Worm (Caenorhabditis elegans) whole organism, late embryonic: Measurements from ENCODE around the gene F28C6.10.

Experiments used
- ama-1 ChIP-seq: fragments of 150-350 bp; optimal IDR thresholded peaks from 2 replicates; lab custom pipeline; 2014
- ceh-9 ChIP-seq: sonication (generic microtip); optimal IDR thresholded peaks from 2 replicates; lab custom pipeline; 2016; ENCODE audit warnings: mild to moderate bottlenecking, missing genetic modification characterization, inconsistent platforms, missing compliant biosample characterization
- nhr-11 ChIP-seq: fragments of 150-350 bp; optimal IDR thresholded peaks from 2 replicates; lab custom pipeline; 2014; ENCODE audit warnings: missing biosample characterization, missing genetic modification characterization
- unc-55 ChIP-seq: sonication (generic microtip); optimal IDR thresholded peaks from 2 replicates; lab custom pipeline; 2017; ENCODE audit warnings: missing biosample characterization, missing genetic modification reagents, missing genetic modification characterization
- unc-86 ChIP-seq: sonication (generic microtip); optimal IDR thresholded peaks from 2 replicates; lab custom pipeline; 2016; ENCODE audit warnings: missing genetic modification characterization, missing compliant biosample characterization

- TF ChIP-seq unc-55: no peak
- TF ChIP-seq ama-1: no peak
- no peak for TF ChIP-seq nhr-11 (tag; lab: Kevin White, UChicago)
- no peak for TF ChIP-seq ceh-9 (tag; lab: Kevin White, UChicago)
- TF ChIP-seq unc-86 (tag; lab: Kevin White, UChicago): no peak
Measured at ce11 chrII:8621883-8622282, 14.1 kb downstream of the F28C6.10 start, which contains the start of gene T22C8.3.
